Fruit fly (Drosophila melanogaster) whole organism, embryonic: Measurements from ENCODE around the gene mRpS25.

Experiments
- B-H1 ChIP-seq: fragments of 200-800 bp; sonication (Bioruptor generic); IDR thresholded peaks from 3 replicates; pipeline ENCODE4 v1.3.6; 2022; ENCODE audit warnings: missing biosample characterization, missing genetic modification characterization
- CG10147 ChIP-seq: fragments of 200-800 bp; sonication (Bioruptor generic); optimal IDR thresholded peaks from 2 replicates; lab custom pipeline; 2019; ENCODE audit warnings: missing biosample characterization, mild to moderate bottlenecking, missing genetic modification characterization, moderate library complexity
- CG11456 ChIP-seq: fragments of 200-800 bp; sonication (Bioruptor generic); IDR thresholded peaks from 3 replicates; pipeline ENCODE4 v1.3.6; 2022; ENCODE audit warnings: missing biosample characterization, missing genetic modification characterization
- CG13624 ChIP-seq: fragments of 200-800 bp; sonication (Bioruptor generic); optimal IDR thresholded peaks from 2 replicates; lab custom pipeline; 2016; ENCODE audit warnings: missing biosample characterization, missing genetic modification characterization
- CG13775 ChIP-seq: fragments of 200-800 bp; sonication (Bioruptor generic); optimal IDR thresholded peaks from 3 replicates; lab custom pipeline; 2017; ENCODE audit warnings: missing biosample characterization, mild to moderate bottlenecking, missing genetic modification characterization
- CG1603 ChIP-seq: fragments of 200-800 bp; sonication (Bioruptor generic); optimal IDR thresholded peaks from 2 replicates; lab custom pipeline; 2019; ENCODE audit warnings: missing biosample characterization, mild to moderate bottlenecking, missing genetic modification characterization, moderate library complexity
- CG17912 ChIP-seq: fragments of 200-800 bp; sonication (Bioruptor generic); optimal IDR thresholded peaks from 2 replicates; lab custom pipeline; 2018; ENCODE audit warnings: missing biosample characterization, mild to moderate bottlenecking, missing genetic modification characterization
- CG31441 ChIP-seq: fragments of 200-800 bp; sonication (Bioruptor generic); IDR thresholded peaks from 2 replicates; pipeline ENCODE4 v1.3.6; 2022; ENCODE audit warnings: missing biosample characterization, missing genetic modification characterization
- CG32772 ChIP-seq: fragments of 200-800 bp; sonication (Bioruptor generic); IDR thresholded peaks from 2 replicates; pipeline ENCODE4 v1.3.6; 2022; ENCODE audit warnings: missing biosample characterization, missing genetic modification characterization
- CG3726 ChIP-seq: fragments of 200-800 bp; sonication (Bioruptor generic); IDR thresholded peaks from 3 replicates; pipeline ENCODE4, ENCODE4 v1.3.6; 2022; ENCODE audit warnings: missing biosample characterization, missing genetic modification characterization
- CG6175 ChIP-seq: fragments of 200-800 bp; sonication (Bioruptor generic); IDR thresholded peaks from 3 replicates; pipeline ENCODE4 v1.3.6; 2022; ENCODE audit warnings: missing biosample characterization, missing genetic modification characterization
- CG6272 ChIP-seq: fragments of 200-800 bp; sonication (Bioruptor generic); IDR thresholded peaks from 2 replicates; pipeline ENCODE4 v1.3.6; 2022; ENCODE audit warnings: missing biosample characterization, missing genetic modification characterization
- CG6689 ChIP-seq: fragments of 200-800 bp; sonication (Bioruptor generic); IDR thresholded peaks from 2 replicates; pipeline ENCODE4 v1.3.6; 2022; ENCODE audit warnings: missing biosample characterization, missing genetic modification characterization
- CG7963 ChIP-seq: fragments of 200-800 bp; sonication (Bioruptor generic); IDR thresholded peaks from 3 replicates; pipeline ENCODE4 v1.3.6; 2022; ENCODE audit warnings: missing biosample characterization, missing genetic modification characterization; ENCODE audit not compliant: partially characterized antibody
- CG8478 ChIP-seq: fragments of >200 bp; optimal IDR thresholded peaks from 2 replicates; lab custom pipeline; 2018
- CG8944 ChIP-seq: fragments of 200-800 bp; sonication (Bioruptor generic); optimal IDR thresholded peaks from 3 replicates; lab custom pipeline; 2016; ENCODE audit warnings: missing biosample characterization, missing genetic modification characterization
- CG9727 ChIP-seq: fragments of 200-800 bp; sonication (Bioruptor generic); optimal IDR thresholded peaks from 3 replicates; lab custom pipeline; 2017; ENCODE audit warnings: missing biosample characterization, mild to moderate bottlenecking, missing genetic modification characterization
- CG9817 ChIP-seq: fragments of 200-800 bp; sonication (Bioruptor generic); optimal IDR thresholded peaks from 2 replicates; lab custom pipeline; 2018; ENCODE audit warnings: missing biosample characterization, mild to moderate bottlenecking, missing genetic modification characterization, moderate library complexity
- Chrac-16 ChIP-seq: fragments of 200-800 bp; sonication (Bioruptor generic); optimal IDR thresholded peaks from 3 replicates; lab custom pipeline; 2016; ENCODE audit warnings: missing biosample characterization, missing genetic modification characterization
- Dfd ChIP-seq, 2 experiments: fragments of >200 bp; optimal IDR thresholded peaks; 2 replicates each; lab custom pipeline; 2017; ENCODE audit warnings: missing biosample characterization in 2 of 2, missing genetic modification characterization in 2 of 2
- Dip2 ChIP-seq: fragments of 200-800 bp; sonication (Bioruptor generic); IDR thresholded peaks from 2 replicates; pipeline ENCODE4 v1.3.6; 2022; ENCODE audit warnings: missing biosample characterization, missing genetic modification characterization
- Doc3 ChIP-seq: fragments of 200-800 bp; sonication (Bioruptor generic); IDR thresholded peaks from 3 replicates; pipeline ENCODE4 v1.3.6; 2022; ENCODE audit warnings: missing biosample characterization, missing genetic modification characterization; ENCODE audit not compliant: partially characterized antibody
- E2f2 ChIP-seq: fragments of 200-800 bp; sonication (Bioruptor generic); IDR thresholded peaks from 2 replicates; pipeline ENCODE4 v1.3.6; 2022; ENCODE audit warnings: missing biosample characterization, missing genetic modification characterization
- Fer3 ChIP-seq: fragments of 200-800 bp; sonication (Bioruptor generic); optimal IDR thresholded peaks from 2 replicates; lab custom pipeline; 2018; ENCODE audit warnings: missing biosample characterization, mild to moderate bottlenecking, missing genetic modification characterization, moderate library complexity
- GATAe ChIP-seq: fragments of 200-800 bp; sonication (Bioruptor generic); conservative IDR thresholded peaks from 2 replicates; pipeline ENCODE4 v1.3.6; 2022; ENCODE audit warnings: missing biosample characterization, missing genetic modification characterization
- Lhr ChIP-seq: fragments of 200-800 bp; sonication (Bioruptor generic); optimal IDR thresholded peaks from 3 replicates; lab custom pipeline; 2017; ENCODE audit warnings: mild to moderate bottlenecking, missing biosample characterization, missing genetic modification reagents, missing genetic modification characterization
- NFAT ChIP-seq: fragments of 200-800 bp; sonication (Bioruptor generic); IDR thresholded peaks from 2 replicates; pipeline ENCODE4 v1.3.6; 2022; ENCODE audit warnings: missing biosample characterization, missing genetic modification characterization
- Nf-YA ChIP-seq: fragments of 200-800 bp; sonication (Bioruptor generic); IDR thresholded peaks from 2 replicates; pipeline ENCODE4 v1.3.6; 2022; ENCODE audit warnings: missing biosample characterization, missing genetic modification characterization
- Optix ChIP-seq: fragments of 200-800 bp; sonication (Bioruptor generic); IDR thresholded peaks from 3 replicates; pipeline ENCODE4 v1.3.6; 2022; ENCODE audit warnings: missing biosample characterization, missing genetic modification characterization
- Scr ChIP-seq: fragments of 200-800 bp; sonication (Bioruptor generic); IDR thresholded peaks from 2 replicates; pipeline ENCODE4 v1.3.6; 2022; ENCODE audit warnings: missing biosample characterization, missing genetic modification characterization; ENCODE audit not compliant: partially characterized antibody
- Side ChIP-seq: fragments of 200-800 bp; sonication (Bioruptor generic); optimal IDR thresholded peaks from 2 replicates; lab custom pipeline; 2016; ENCODE audit warnings: missing biosample characterization, missing genetic modification characterization
- Sox102F ChIP-seq: fragments of 200-800 bp; sonication (Bioruptor generic); optimal IDR thresholded peaks from 2 replicates; lab custom pipeline; 2018; ENCODE audit warnings: missing biosample characterization, mild to moderate bottlenecking, missing genetic modification characterization, moderate library complexity
- Tbp ChIP-seq: fragments of >200 bp; optimal IDR thresholded peaks from 2 replicates; lab custom pipeline; 2018; ENCODE audit warnings: missing biosample characterization, missing genetic modification characterization
- abd-A ChIP-seq: fragments of 200-800 bp; sonication (Bioruptor generic); optimal IDR thresholded peaks from 3 replicates; lab custom pipeline; 2019; ENCODE audit warnings: missing biosample characterization, mild to moderate bottlenecking, missing genetic modification characterization, moderate library complexity
- dmrt99B ChIP-seq: fragments of 200-800 bp; sonication (Bioruptor generic); optimal IDR thresholded peaks from 2 replicates; lab custom pipeline; 2018; ENCODE audit warnings: missing biosample characterization, mild to moderate bottlenecking, missing genetic modification characterization, moderate library complexity
- ems ChIP-seq: fragments of 200-800 bp; sonication (Bioruptor generic); optimal IDR thresholded peaks from 3 replicates; lab custom pipeline; 2016; ENCODE audit warnings: missing biosample characterization, missing genetic modification characterization
- esg ChIP-seq: fragments of 200-800 bp; sonication (Bioruptor generic); conservative IDR thresholded peaks from 2 replicates; pipeline ENCODE4 v1.3.6; 2022; ENCODE audit warnings: missing biosample characterization, missing genetic modification characterization
- grau ChIP-seq: fragments of 200-800 bp; optimal IDR thresholded peaks from 3 replicates; lab custom pipeline; 2019; ENCODE audit warnings: missing biosample characterization, mild to moderate bottlenecking, missing genetic modification characterization, moderate library complexity
- ind ChIP-seq: fragments of 200-800 bp; sonication (Bioruptor generic); optimal IDR thresholded peaks from 3 replicates; lab custom pipeline; 2016; ENCODE audit warnings: missing biosample characterization, missing genetic modification characterization
- knrl ChIP-seq: fragments of 200-800 bp; sonication (Bioruptor generic); IDR thresholded peaks from 3 replicates; pipeline ENCODE4 v1.3.6; 2022; ENCODE audit warnings: missing biosample characterization, missing genetic modification characterization; ENCODE audit not compliant: partially characterized antibody
- odd ChIP-seq: fragments of 200-800 bp; sonication (Bioruptor generic); optimal IDR thresholded peaks from 2 replicates; lab custom pipeline; 2017; ENCODE audit warnings: missing biosample characterization, mild to moderate bottlenecking, missing genetic modification characterization
- psq ChIP-seq: fragments of 200-800 bp; sonication (Bioruptor generic); optimal IDR thresholded peaks from 2 replicates; lab custom pipeline; 2017; ENCODE audit warnings: missing biosample characterization, missing genetic modification characterization
- run ChIP-seq: fragments of 200-800 bp; sonication (Bioruptor generic); optimal IDR thresholded peaks from 3 replicates; lab custom pipeline; 2018; ENCODE audit warnings: missing biosample characterization, mild to moderate bottlenecking, missing genetic modification characterization
- sc ChIP-seq, 3 experiments: fragments of >200 bp in 2 of 3; fragments of 200-800 bp in 1 of 3; sonication (Bioruptor generic) in 1 of 3; optimal IDR thresholded peaks; 2 replicates in 2 of 3; 3 replicates in 1 of 3; lab custom pipeline; 2017; ENCODE audit warnings: mild to moderate bottlenecking in 1 of 3, missing biosample characterization in 1 of 3, missing genetic modification characterization in 1 of 3, missing genetic modification reagents in 1 of 3
- tio ChIP-seq: fragments of 200-800 bp; sonication (Bioruptor generic); optimal IDR thresholded peaks from 2 replicates; lab custom pipeline; 2017; ENCODE audit warnings: missing biosample characterization, missing genetic modification characterization, inconsistent platforms
- twi ChIP-seq: fragments of 200-800 bp; optimal IDR thresholded peaks from 2 replicates; lab custom pipeline; 2019; ENCODE audit warnings: missing biosample characterization, mild to moderate bottlenecking, missing genetic modification characterization, moderate library complexity
- unpg ChIP-seq: fragments of 200-800 bp; sonication (Bioruptor generic); optimal IDR thresholded peaks from 3 replicates; lab custom pipeline; 2018; ENCODE audit warnings: missing biosample characterization, mild to moderate bottlenecking, missing genetic modification characterization, moderate library complexity
- zen ChIP-seq: fragments of 200-800 bp; sonication (Bioruptor generic); optimal IDR thresholded peaks from 3 replicates; lab custom pipeline; 2018; ENCODE audit warnings: missing biosample characterization, mild to moderate bottlenecking, missing genetic modification characterization, moderate library complexity
- zen2 ChIP-seq: fragments of 200-800 bp; sonication (Bioruptor generic); IDR thresholded peaks from 3 replicates; pipeline ENCODE4 v1.3.6; 2022; ENCODE audit warnings: missing biosample characterization, missing genetic modification characterization; ENCODE audit not compliant: partially characterized antibody

Gene mRpS25

dm6 chrX:14627080-14627796 lies 44.5 kb upstream of the mRpS25 start (continued):
- peak; percentile 75 for TF ChIP-seq twi (tag; lab: Kevin White, UChicago)
- TF ChIP-seq ind (GFP tag; lab: Kevin White, UChicago), result peak; percentile 60
- peak; percentile 77 for TF ChIP-seq CG13775 (GFP tag; lab: Kevin White, UChicago)
- TF ChIP-seq grau (tag; lab: Kevin White, UChicago), result peak; percentile 85
- TF ChIP-seq CG7963 (GFP tag; lab: Robert Waterston, UW), result no peak
- peak; percentile 55; the same call in 1 of the 3 replicates for TF ChIP-seq Optix (GFP tag; lab: Robert Waterston, UW)
- peak; percentile 90 for TF ChIP-seq unpg (GFP tag; lab: Kevin White, UChicago)
- peak; percentile 24 for TF ChIP-seq CG8944 (GFP tag; lab: Kevin White, UChicago)
- no peak for TF ChIP-seq abd-A (tag; lab: Kevin White, UChicago)
- peak; percentile 86 for TF ChIP-seq Chrac-16 (GFP tag; lab: Kevin White, UChicago)
- peak; percentile 82 for TF ChIP-seq CG6689 (GFP tag; lab: Robert Waterston, UW)
- peak; percentile 34 for TF ChIP-seq CG10147 (GFP tag; lab: Kevin White, UChicago)
- no peak; the same call in 1 of the 2 replicates for TF ChIP-seq Nf-YA (GFP tag; lab: Robert Waterston, UW)
- peak; percentile 68; the same call in 2 of the 3 replicates for TF ChIP-seq CG3726 (GFP tag; lab: Robert Waterston, UW)
- peak; percentile 51 for TF ChIP-seq Fer3 (tag; lab: Kevin White, UChicago)
- no peak for TF ChIP-seq CG17912 (GFP tag; lab: Kevin White, UChicago)
- TF ChIP-seq zen (tag; lab: Kevin White, UChicago), result peak; percentile 93
- TF ChIP-seq E2f2 (GFP tag; lab: Robert Waterston, UW), result peak; percentile 46; the same call in 1 of the 2 replicates
- peak; percentile 64 for TF ChIP-seq Lhr
- peak; percentile 85 for TF ChIP-seq CG1603 (tag; lab: Kevin White, UChicago)
- peak; percentile 87 for TF ChIP-seq Sox102F (GFP tag; lab: Kevin White, UChicago)
- TF ChIP-seq CG13624 (GFP tag; lab: Kevin White, UChicago), result peak; percentile 48
- no peak for TF ChIP-seq CG8478 (lab: Kevin White, UChicago)
- TF ChIP-seq CG6175 (GFP tag; lab: Robert Waterston, UW), result no peak
- TF ChIP-seq CG9727 (GFP tag; lab: Kevin White, UChicago), result peak; percentile 92
- TF ChIP-seq Doc3, result no peak
- peak; percentile 63 for TF ChIP-seq ems
- TF ChIP-seq odd (GFP tag; lab: Kevin White, UChicago), result peak; percentile 56
- peak; percentile 67 for TF ChIP-seq run (tag; lab: Kevin White, UChicago)
- peak; percentile 49 for TF ChIP-seq CG9817 (tag; lab: Kevin White, UChicago)
- TF ChIP-seq sc (optimal IDR thresholded peaks at IDR 0.05; lab: Kevin White, UChicago), result no peak
- TF ChIP-seq sc (GFP tag; optimal IDR thresholded peaks at IDR 0.05; lab: Kevin White, UChicago), result peak; percentile 60
- no peak for TF ChIP-seq Tbp (GFP tag; lab: Kevin White, UChicago)
- no peak for TF ChIP-seq Dfd (GFP tag; optimal IDR thresholded peaks at IDR 0.05; lab: Kevin White, UChicago)
- peak; percentile 28 for TF ChIP-seq psq (GFP tag; lab: Kevin White, UChicago)
- TF ChIP-seq zen2 (GFP tag; lab: Robert Waterston, UW), result no peak
- TF ChIP-seq esg (GFP tag; lab: Robert Waterston, UW), result peak; percentile 69
- TF ChIP-seq tio (GFP tag; lab: Kevin White, UChicago), result peak; percentile 72
- TF ChIP-seq CG32772 (GFP tag; lab: Robert Waterston, UW), result peak; percentile 74
- TF ChIP-seq CG31441 (GFP tag; lab: Robert Waterston, UW), result peak; percentile 94
- TF ChIP-seq CG11456 (GFP tag; lab: Robert Waterston, UW), result no peak
- TF ChIP-seq knrl (GFP tag; lab: Robert Waterston, UW), result no peak
- TF ChIP-seq Scr (GFP tag; lab: Robert Waterston, UW), result no peak
- peak; percentile 91 for TF ChIP-seq dmrt99B (tag; lab: Kevin White, UChicago)
- TF ChIP-seq NFAT (GFP tag; lab: Robert Waterston, UW), result no peak
- TF ChIP-seq Side, result peak; percentile 48
- TF ChIP-seq GATAe (GFP tag; lab: Robert Waterston, UW), result no peak
- TF ChIP-seq B-H1 (GFP tag; lab: Robert Waterston, UW), result peak; percentile 47; the same call in 2 of the 3 replicates
- peak; percentile 66; the same call in 1 of the 2 replicates for TF ChIP-seq CG6272 (GFP tag; lab: Robert Waterston, UW)
- no peak for TF ChIP-seq Dip2 (GFP tag; lab: Robert Waterston, UW)
